Worm (Caenorhabditis elegans): ENCODE measurements around the gene amt-2.

ce11 chrIV:13051073-13051472 is 8.9 kb downstream of the amt-2 start, which contains the start of gene scl-11:
- TF ChIP-seq nhr-11 (tag; optimal IDR thresholded peaks at IDR 0.05) (no peak), ztf-4 (tag; optimal IDR thresholded peaks at IDR 0.05) (no peak), pag-3 (tag; optimal IDR thresholded peaks at IDR 0.05; ENCODE audit: borderline replicate concordance, insufficient read depth) (no peak), rnt-1 (tag; optimal IDR thresholded peaks at IDR 0.05) (no peak), aly-2 (tag; optimal IDR thresholded peaks at IDR 0.05) (no peak), mep-1 (tag; optimal IDR thresholded peaks at IDR 0.05) (no peak), ztf-11 (tag; optimal IDR thresholded peaks at IDR 0.05) (no peak), unc-62 (GFP tag; optimal IDR thresholded peaks at IDR 0.05) (no peak), lir-3 (tag; optimal IDR thresholded peaks at IDR 0.05; ENCODE audit: poor library complexity) (no peak), tbx-2 (tag; optimal IDR thresholded peaks at IDR 0.05) (no peak)

Measured in whole organism, L1 larva.